Fruit fly (Drosophila melanogaster) whole organism, embryonic: Measurements from ENCODE around the gene CG14966.

Experiments
- CG12071 ChIP-seq: fragments of 200-800 bp; sonication (Bioruptor generic); optimal IDR thresholded peaks from 3 replicates; lab custom pipeline; 2018; ENCODE audit warnings: missing biosample characterization, mild to moderate bottlenecking, missing genetic modification characterization
- CG12104 ChIP-seq: fragments of 200-800 bp; sonication (Bioruptor generic); optimal IDR thresholded peaks from 3 replicates; lab custom pipeline; 2016; ENCODE audit warnings: missing biosample characterization, missing genetic modification characterization
- CG13424 ChIP-seq: fragments of 200-800 bp; sonication (Bioruptor generic); optimal IDR thresholded peaks from 2 replicates; lab custom pipeline; 2019; ENCODE audit warnings: missing biosample characterization, mild to moderate bottlenecking, missing genetic modification characterization, moderate library complexity
- CG13624 ChIP-seq: fragments of 200-800 bp; sonication (Bioruptor generic); optimal IDR thresholded peaks from 2 replicates; lab custom pipeline; 2016; ENCODE audit warnings: missing biosample characterization, missing genetic modification characterization
- CG13775 ChIP-seq: fragments of 200-800 bp; sonication (Bioruptor generic); optimal IDR thresholded peaks from 3 replicates; lab custom pipeline; 2017; ENCODE audit warnings: missing biosample characterization, mild to moderate bottlenecking, missing genetic modification characterization
- CG13894 ChIP-seq: fragments of 200-800 bp; sonication (Bioruptor generic); optimal IDR thresholded peaks from 3 replicates; lab custom pipeline; 2018; ENCODE audit warnings: missing biosample characterization, mild to moderate bottlenecking, missing genetic modification characterization, moderate library complexity
- CG14050 ChIP-seq: fragments of 200-800 bp; sonication (Bioruptor generic); IDR thresholded peaks from 3 replicates; pipeline ENCODE4 v1.3.6; 2022; ENCODE audit warnings: missing biosample characterization, missing genetic modification characterization
- CG14667 ChIP-seq: fragments of 200-800 bp; sonication (Bioruptor generic); IDR thresholded peaks from 2 replicates; pipeline ENCODE4 v1.3.6; 2022; ENCODE audit warnings: missing biosample characterization, missing genetic modification characterization
- CG15479 ChIP-seq: fragments of 200-800 bp; sonication (Bioruptor generic); optimal IDR thresholded peaks from 3 replicates; lab custom pipeline; 2019; ENCODE audit warnings: missing biosample characterization, mild to moderate bottlenecking, missing genetic modification characterization, moderate library complexity
- CG1647 ChIP-seq: fragments of 200-800 bp; sonication (Bioruptor generic); optimal IDR thresholded peaks from 3 replicates; lab custom pipeline; 2016; ENCODE audit warnings: missing biosample characterization, missing genetic modification characterization
- CG17186 ChIP-seq: fragments of 200-800 bp; sonication (Bioruptor generic); optimal IDR thresholded peaks from 3 replicates; lab custom pipeline; 2017; ENCODE audit warnings: missing biosample characterization, missing genetic modification reagents, missing genetic modification characterization
- CG17829 ChIP-seq: fragments of 200-800 bp; optimal IDR thresholded peaks from 2 replicates; lab custom pipeline; 2019; ENCODE audit warnings: missing biosample characterization, mild to moderate bottlenecking, missing genetic modification characterization, moderate library complexity
- CG18262 ChIP-seq: fragments of 200-800 bp; optimal IDR thresholded peaks from 3 replicates; lab custom pipeline; 2019; ENCODE audit warnings: missing biosample characterization, mild to moderate bottlenecking, missing genetic modification characterization, moderate library complexity
- CG1832 ChIP-seq: fragments of 200-800 bp; sonication (Bioruptor generic); optimal IDR thresholded peaks from 2 replicates; lab custom pipeline; 2017; ENCODE audit warnings: missing biosample characterization, mild to moderate bottlenecking, missing genetic modification characterization, inconsistent platforms
- CG2712 ChIP-seq: fragments of 200-800 bp; optimal IDR thresholded peaks from 3 replicates; lab custom pipeline; 2019; ENCODE audit warnings: missing biosample characterization, mild to moderate bottlenecking, missing genetic modification characterization, moderate library complexity
- CG2889 ChIP-seq: fragments of 200-800 bp; sonication (Bioruptor generic); IDR thresholded peaks from 3 replicates; pipeline ENCODE4 v1.3.6; 2022; ENCODE audit warnings: missing biosample characterization, missing genetic modification characterization
- CG34422 ChIP-seq: fragments of 200-800 bp; sonication (Bioruptor generic); IDR thresholded peaks from 3 replicates; pipeline ENCODE4 v1.3.6; 2022; ENCODE audit warnings: missing biosample characterization, missing genetic modification characterization
- CG6272 ChIP-seq: fragments of 200-800 bp; sonication (Bioruptor generic); IDR thresholded peaks from 2 replicates; pipeline ENCODE4 v1.3.6; 2022; ENCODE audit warnings: missing biosample characterization, missing genetic modification characterization
- CG6791 ChIP-seq: fragments of 200-800 bp; sonication (Bioruptor generic); IDR thresholded peaks from 3 replicates; pipeline ENCODE4 v1.3.6; 2022; ENCODE audit warnings: missing biosample characterization, missing genetic modification characterization; ENCODE audit not compliant: partially characterized antibody
- CG6813 ChIP-seq: fragments of 200-800 bp; sonication (Bioruptor generic); optimal IDR thresholded peaks from 2 replicates; lab custom pipeline; 2017; ENCODE audit warnings: missing biosample characterization, missing genetic modification characterization, mild to moderate bottlenecking, moderate library complexity, missing genetic modification reagents
- CG7745 ChIP-seq: fragments of 200-800 bp; sonication (Bioruptor generic); optimal IDR thresholded peaks from 2 replicates; lab custom pipeline; 2018; ENCODE audit warnings: missing biosample characterization, mild to moderate bottlenecking, missing genetic modification characterization, moderate library complexity
- CG7839 ChIP-seq: fragments of 200-800 bp; sonication (Bioruptor generic); optimal IDR thresholded peaks from 3 replicates; lab custom pipeline; 2018; ENCODE audit warnings: missing biosample characterization, mild to moderate bottlenecking, missing genetic modification characterization, moderate library complexity
- CG8765 ChIP-seq: fragments of 200-800 bp; sonication (Bioruptor generic); IDR thresholded peaks from 2 replicates; pipeline ENCODE4 v1.3.6; 2022; ENCODE audit warnings: missing biosample characterization, missing genetic modification characterization
- CG9609 ChIP-seq: fragments of 200-800 bp; sonication (Bioruptor generic); optimal IDR thresholded peaks from 3 replicates; lab custom pipeline; 2016; ENCODE audit warnings: missing biosample characterization, missing genetic modification characterization
- CG9727 ChIP-seq: fragments of 200-800 bp; sonication (Bioruptor generic); optimal IDR thresholded peaks from 3 replicates; lab custom pipeline; 2017; ENCODE audit warnings: missing biosample characterization, mild to moderate bottlenecking, missing genetic modification characterization
- Dbx ChIP-seq: fragments of 200-800 bp; sonication (Bioruptor generic); IDR thresholded peaks from 3 replicates; pipeline ENCODE4 v1.3.6; 2022; ENCODE audit warnings: missing biosample characterization, missing genetic modification characterization
- E2f2 ChIP-seq: fragments of 200-800 bp; sonication (Bioruptor generic); IDR thresholded peaks from 2 replicates; pipeline ENCODE4 v1.3.6; 2022; ENCODE audit warnings: missing biosample characterization, missing genetic modification characterization
- Hr39 ChIP-seq: fragments of >200 bp; optimal IDR thresholded peaks from 2 replicates; lab custom pipeline; 2017
- Meics ChIP-seq: fragments of 200-800 bp; sonication (Bioruptor generic); optimal IDR thresholded peaks from 2 replicates; lab custom pipeline; 2017; ENCODE audit warnings: missing biosample characterization, mild to moderate bottlenecking, missing genetic modification characterization
- Myb ChIP-seq: fragments of 200-800 bp; sonication (Bioruptor generic); optimal IDR thresholded peaks from 2 replicates; lab custom pipeline; 2016; ENCODE audit warnings: missing biosample characterization, missing genetic modification characterization
- Tbp ChIP-seq: fragments of >200 bp; optimal IDR thresholded peaks from 2 replicates; lab custom pipeline; 2018; ENCODE audit warnings: missing biosample characterization, missing genetic modification characterization
- caup ChIP-seq: fragments of 200-800 bp; sonication (Bioruptor generic); optimal IDR thresholded peaks from 3 replicates; lab custom pipeline; 2017; ENCODE audit warnings: missing biosample characterization, mild to moderate bottlenecking, missing genetic modification characterization, moderate library complexity; ENCODE audit not compliant: severe bottlenecking
- chn ChIP-seq: fragments of 200-800 bp; sonication (Bioruptor generic); optimal IDR thresholded peaks from 2 replicates; lab custom pipeline; 2016; ENCODE audit warnings: missing biosample characterization, missing genetic modification characterization
- crol ChIP-seq: fragments of 200-800 bp; sonication (Bioruptor generic); IDR thresholded peaks from 2 replicates; pipeline ENCODE4 v1.3.6; 2022; ENCODE audit warnings: missing biosample characterization, missing genetic modification characterization
- da ChIP-seq: fragments of 200-800 bp; sonication (Bioruptor generic); optimal IDR thresholded peaks from 2 replicates; lab custom pipeline; 2016; ENCODE audit warnings: missing biosample characterization, missing genetic modification characterization
- dysf ChIP-seq: fragments of 200-800 bp; sonication (Bioruptor generic); IDR thresholded peaks from 3 replicates; pipeline ENCODE4 v1.3.6; 2022; ENCODE audit warnings: missing biosample characterization, missing genetic modification characterization
- gfzf ChIP-seq: fragments of 200-800 bp; sonication (Bioruptor generic); optimal IDR thresholded peaks from 2 replicates; lab custom pipeline; 2016; ENCODE audit warnings: missing biosample characterization, mild to moderate bottlenecking, missing genetic modification characterization, moderate library complexity
- grau ChIP-seq: fragments of 200-800 bp; optimal IDR thresholded peaks from 3 replicates; lab custom pipeline; 2019; ENCODE audit warnings: missing biosample characterization, mild to moderate bottlenecking, missing genetic modification characterization, moderate library complexity
- lola ChIP-seq, 3 experiments: fragments of >200 bp in 2 of 3; fragments of 200-800 bp in 1 of 3; sonication (Bioruptor generic) in 1 of 3; optimal IDR thresholded peaks; 2 replicates each; lab custom pipeline; 2017 to 2019; ENCODE audit warnings: missing biosample characterization in 3 of 3, missing genetic modification characterization in 3 of 3, mild to moderate bottlenecking in 1 of 3, moderate library complexity in 1 of 3
- nau ChIP-seq: fragments of 200-800 bp; sonication (Bioruptor generic); optimal IDR thresholded peaks from 3 replicates; lab custom pipeline; 2017; ENCODE audit warnings: missing biosample characterization, mild to moderate bottlenecking, missing genetic modification characterization, missing genetic modification reagents
- org-1 ChIP-seq: fragments of 200-800 bp; sonication (Bioruptor generic); optimal IDR thresholded peaks from 2 replicates; lab custom pipeline; 2017; ENCODE audit warnings: missing biosample characterization, missing genetic modification characterization
- pnt ChIP-seq: fragments of 200-800 bp; sonication (Bioruptor generic); optimal IDR thresholded peaks from 3 replicates; lab custom pipeline; 2016; ENCODE audit warnings: missing biosample characterization, missing genetic modification characterization
- prd ChIP-seq, 3 experiments: fragments of >200 bp in 2 of 3; fragments of 200-800 bp in 1 of 3; sonication (Bioruptor generic) in 1 of 3; optimal IDR thresholded peaks in 2 of 3; IDR thresholded peaks in 1 of 3; 2 replicates in 2 of 3; 3 replicates in 1 of 3; pipeline versions ENCODE4 v1.3.6 to Lab custom; 2017 to 2022; ENCODE audit warnings: missing biosample characterization in 1 of 3, missing genetic modification characterization in 1 of 3
- sens-2 ChIP-seq: fragments of 200-800 bp; sonication (Bioruptor generic); IDR thresholded peaks from 2 replicates; pipeline ENCODE4 v1.3.6; 2022; ENCODE audit warnings: missing biosample characterization, missing genetic modification characterization
- sim ChIP-seq: fragments of 200-800 bp; sonication (Bioruptor generic); IDR thresholded peaks from 2 replicates; pipeline ENCODE4 v1.3.6; 2022; ENCODE audit warnings: missing biosample characterization, missing genetic modification characterization
- so ChIP-seq: fragments of 200-800 bp; sonication (Bioruptor generic); IDR thresholded peaks from 3 replicates; pipeline ENCODE4 v1.3.6; 2022; ENCODE audit warnings: missing biosample characterization, missing genetic modification characterization
- sr ChIP-seq: fragments of 200-800 bp; sonication (Bioruptor generic); IDR thresholded peaks from 3 replicates; pipeline ENCODE4 v1.3.6; 2022; ENCODE audit warnings: missing biosample characterization, missing genetic modification characterization
- tio ChIP-seq: fragments of 200-800 bp; sonication (Bioruptor generic); optimal IDR thresholded peaks from 2 replicates; lab custom pipeline; 2017; ENCODE audit warnings: missing biosample characterization, missing genetic modification characterization, inconsistent platforms
- tna ChIP-seq: fragments of 200-800 bp; sonication (Bioruptor generic); IDR thresholded peaks from 2 replicates; pipeline ENCODE4 v1.3.6; 2022; ENCODE audit warnings: missing biosample characterization, missing genetic modification characterization; ENCODE audit not compliant: partially characterized antibody

The CG14966 gene

dm6 chr3L:3149060-3149872 lies 48.2 kb downstream of the CG14966 start (continued):
- TF ChIP-seq CG13424 (tag; lab: Kevin White, UChicago) (no peak), CG1647 (GFP tag; lab: Kevin White, UChicago) (no peak), CG13775 (no peak), CG8765 (GFP tag; lab: Robert Waterston, UW) (no peak), Hr39 (lab: Kevin White, UChicago) (no peak), CG17186 (no peak), CG7745 (no peak), CG17829 (tag; lab: Kevin White, UChicago) (no peak), CG18262 (tag; lab: Kevin White, UChicago) (no peak), chn (GFP tag; lab: Kevin White, UChicago) (no peak), Myb (GFP tag; lab: Kevin White, UChicago) (no peak), tna (GFP tag; lab: Robert Waterston, UW) (no peak), grau (tag; lab: Kevin White, UChicago) (no peak), CG2889 (no peak), CG2712 (tag; lab: Kevin White, UChicago) (no peak), CG12071 (GFP tag; lab: Kevin White, UChicago) (no peak), pnt (GFP tag; lab: Kevin White, UChicago) (no peak), prd (optimal IDR thresholded peaks at IDR 0.05; lab: Kevin White, UChicago) (no peak), prd (GFP tag; IDR thresholded peaks at IDR 0.05; lab: Robert Waterston, UW) (no peak), caup (GFP tag; lab: Kevin White, UChicago) (peak; percentile 8), da (GFP tag; lab: Kevin White, UChicago) (no peak), sr (GFP tag; lab: Robert Waterston, UW) (peak; percentile 86), nau (GFP tag; lab: Kevin White, UChicago) (no peak), tio (GFP tag; lab: Kevin White, UChicago) (no peak), CG34422 (GFP tag; lab: Robert Waterston, UW) (peak; percentile 73; the same call in 2 of the 3 replicates), CG14050 (GFP tag; lab: Robert Waterston, UW) (no peak), CG9609 (GFP tag; lab: Kevin White, UChicago) (no peak), CG6272 (GFP tag; lab: Robert Waterston, UW) (no peak), CG13894 (tag; lab: Kevin White, UChicago) (no peak), so (peak; percentile 65; the same call in 2 of the 3 replicates), CG15479 (GFP tag; lab: Kevin White, UChicago) (peak; percentile 6), CG9727 (no peak), CG1832 (peak; percentile 82), CG14667 (GFP tag; lab: Robert Waterston, UW) (no peak), org-1 (no peak), CG13624 (GFP tag; lab: Kevin White, UChicago) (peak; percentile 72), dysf (GFP tag; lab: Robert Waterston, UW) (no peak), Dbx (peak; percentile 33; the same call in 1 of the 3 replicates), gfzf (GFP tag; lab: Kevin White, UChicago) (no peak), CG7839 (tag; lab: Kevin White, UChicago) (no peak), Meics (peak; percentile 76), crol (GFP tag; lab: Robert Waterston, UW) (peak; percentile 92), CG12104 (GFP tag; lab: Kevin White, UChicago) (no peak), CG6791 (no peak), E2f2 (GFP tag; lab: Robert Waterston, UW) (no peak), Tbp (GFP tag; lab: Kevin White, UChicago) (no peak), lola (GFP tag; optimal IDR thresholded peaks at IDR 0.05; lab: Kevin White, UChicago) (no peak), CG6813 (peak; percentile 18), sens-2 (GFP tag; lab: Robert Waterston, UW) (no peak), sim (no peak)
